Worm (Caenorhabditis elegans) whole organism, early embryonic: ENCODE results near the gene F19B6.10.

Experiments
- F13C5.2 ChIP-seq: sonication (generic microtip); optimal IDR thresholded peaks from 2 replicates; lab custom pipeline; 2017; ENCODE audit warnings: mild to moderate bottlenecking, missing genetic modification characterization, inconsistent platforms, missing compliant biosample characterization
- ama-1 ChIP-seq: fragments of 150-350 bp; optimal IDR thresholded peaks from 2 replicates; lab custom pipeline; 2014
- hmg-4 ChIP-seq: fragments of 200-800 bp; sonication (Bioruptor generic); optimal IDR thresholded peaks from 2 replicates; lab custom pipeline; 2018; ENCODE audit warnings: mild to moderate bottlenecking, missing genetic modification characterization, missing compliant biosample characterization
- scrt-1 ChIP-seq: fragments of 200-800 bp; sonication (Bioruptor generic); IDR thresholded peaks from 2 replicates; pipeline ENCODE4 v1.3.6; 2022; ENCODE audit warnings: missing genetic modification characterization, missing compliant biosample characterization

DNA sequence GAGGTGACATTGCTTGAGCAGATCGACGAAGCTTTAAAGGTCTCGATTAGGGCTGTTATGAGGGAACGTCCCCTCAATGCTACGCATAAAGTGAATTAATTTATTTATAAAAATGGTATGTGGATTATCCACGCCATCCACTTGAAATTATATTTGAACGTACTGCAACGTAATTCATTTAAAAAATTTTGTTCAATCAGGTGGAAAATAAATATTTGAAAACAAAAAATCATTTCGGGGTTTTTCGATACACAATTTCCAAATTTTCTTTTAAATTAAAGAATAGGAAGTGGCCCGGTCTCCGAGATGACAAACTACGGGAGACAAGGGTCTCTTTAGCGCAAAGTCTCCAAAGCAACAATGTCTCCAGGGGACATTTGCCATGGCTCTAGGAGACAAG, 25.4 kb upstream of the F19B6.10 start, which contains the start of gene oac-58:
- TF ChIP-seq ama-1 (lab: Kevin White, UChicago) (no peak), hmg-4 (GFP tag; lab: Kevin White, UChicago) (no peak), F13C5.2 (tag; lab: Kevin White, UChicago) (no peak), scrt-1 (GFP tag; lab: Robert Waterston, UW) (no peak)
